Worm (Caenorhabditis elegans): Measurements from ENCODE around the gene C09G1.5.

ce11 chrX:15939759-15940334, 19.0 kb upstream of the C09G1.5 start:
- TF ChIP-seq jun-1 (tag; optimal IDR thresholded peaks at IDR 0.05) (no peak), Y5F2A.4 (GFP tag; optimal IDR thresholded peaks at IDR 0.05) (no peak), unc-62 (GFP tag; optimal IDR thresholded peaks at IDR 0.05 in 1 of 2) (peak in 1 of 2 experiments; percentile 99), unc-62 (tag; optimal IDR thresholded peaks at IDR 0.05) (no peak), aly-2 (tag; optimal IDR thresholded peaks at IDR 0.05) (no peak), dmd-9 (GFP tag; IDR thresholded peaks at IDR 0.05) (no peak), unc-130 (GFP tag; optimal IDR thresholded peaks at IDR 0.05) (no peak), nhr-41 (GFP tag; IDR thresholded peaks at IDR 0.05) (no peak), ama-1 (optimal IDR thresholded peaks at IDR 0.05) (no peak), lin-15B (tag; optimal IDR thresholded peaks at IDR 0.05) (no peak), hif-1 (tag; optimal IDR thresholded peaks at IDR 0.05) (peak in 1 of 2 experiments; percentile 38)
